Fruit fly (Drosophila melanogaster) whole organism, embryonic: ENCODE data around the gene ph-d.
A peak's percentile ranks its signal among the peaks of the same experiment; 100 is the strongest.

ENCODE experiments used
- CG1024 ChIP-seq: fragments of 200-800 bp; sonication (Bioruptor generic); IDR thresholded peaks from 2 replicates; pipeline ENCODE4 v1.3.6; 2022; ENCODE audit warnings: missing biosample characterization, missing genetic modification characterization
- CG10959 ChIP-seq: fragments of 200-800 bp; sonication (Bioruptor generic); IDR thresholded peaks from 2 replicates; pipeline ENCODE4 v1.3.6; 2022; ENCODE audit warnings: missing biosample characterization, missing genetic modification characterization
- CG12391 ChIP-seq: fragments of 200-800 bp; sonication (Bioruptor generic); optimal IDR thresholded peaks from 3 replicates; lab custom pipeline; 2018; ENCODE audit warnings: missing biosample characterization, mild to moderate bottlenecking, missing genetic modification characterization, moderate library complexity
- CG13894 ChIP-seq: fragments of 200-800 bp; sonication (Bioruptor generic); optimal IDR thresholded peaks from 3 replicates; lab custom pipeline; 2018; ENCODE audit warnings: missing biosample characterization, mild to moderate bottlenecking, missing genetic modification characterization, moderate library complexity
- CG14014 ChIP-seq: fragments of 200-800 bp; sonication (Bioruptor generic); IDR thresholded peaks from 2 replicates; pipeline ENCODE4 v1.3.6; 2022; ENCODE audit warnings: missing biosample characterization, missing genetic modification characterization
- CG15696 ChIP-seq: fragments of 200-800 bp; sonication (Bioruptor generic); optimal IDR thresholded peaks from 2 replicates; lab custom pipeline; 2019; ENCODE audit warnings: missing biosample characterization, mild to moderate bottlenecking, missing genetic modification characterization, moderate library complexity
- CG17802 ChIP-seq: fragments of 200-800 bp; sonication (Bioruptor generic); optimal IDR thresholded peaks from 2 replicates; lab custom pipeline; 2018; ENCODE audit warnings: missing biosample characterization, mild to moderate bottlenecking, missing genetic modification characterization, moderate library complexity
- CG17829 ChIP-seq: fragments of 200-800 bp; optimal IDR thresholded peaks from 2 replicates; lab custom pipeline; 2019; ENCODE audit warnings: missing biosample characterization, mild to moderate bottlenecking, missing genetic modification characterization, moderate library complexity
- CG30431 ChIP-seq: fragments of 200-800 bp; sonication (Bioruptor generic); optimal IDR thresholded peaks from 2 replicates; lab custom pipeline; 2017; ENCODE audit warnings: missing biosample characterization, missing genetic modification characterization
- CG31441 ChIP-seq: fragments of 200-800 bp; sonication (Bioruptor generic); IDR thresholded peaks from 2 replicates; pipeline ENCODE4 v1.3.6; 2022; ENCODE audit warnings: missing biosample characterization, missing genetic modification characterization
- CG3163 ChIP-seq: fragments of 200-800 bp; sonication (Bioruptor generic); optimal IDR thresholded peaks from 3 replicates; lab custom pipeline; 2016; ENCODE audit warnings: missing biosample characterization, missing genetic modification characterization
- CG34422 ChIP-seq: fragments of 200-800 bp; sonication (Bioruptor generic); IDR thresholded peaks from 3 replicates; pipeline ENCODE4 v1.3.6; 2022; ENCODE audit warnings: missing biosample characterization, missing genetic modification characterization
- CG4328 ChIP-seq: fragments of 200-800 bp; sonication (Bioruptor generic); optimal IDR thresholded peaks from 3 replicates; lab custom pipeline; 2017; ENCODE audit warnings: missing biosample characterization, missing genetic modification reagents, missing genetic modification characterization
- CG4854 ChIP-seq: fragments of 200-800 bp; sonication (Bioruptor generic); optimal IDR thresholded peaks from 2 replicates; lab custom pipeline; 2016; ENCODE audit warnings: missing biosample characterization, missing genetic modification characterization, inconsistent platforms
- CG5180 ChIP-seq: fragments of 200-800 bp; sonication (Bioruptor generic); optimal IDR thresholded peaks from 3 replicates; lab custom pipeline; 2017; ENCODE audit warnings: missing biosample characterization, missing genetic modification characterization, mild to moderate bottlenecking, moderate library complexity, missing genetic modification reagents
- CG6813 ChIP-seq: fragments of 200-800 bp; sonication (Bioruptor generic); optimal IDR thresholded peaks from 2 replicates; lab custom pipeline; 2017; ENCODE audit warnings: missing biosample characterization, missing genetic modification characterization, mild to moderate bottlenecking, moderate library complexity, missing genetic modification reagents
- CG7271 ChIP-seq: fragments of 200-800 bp; sonication (Bioruptor generic); optimal IDR thresholded peaks from 2 replicates; lab custom pipeline; 2018; ENCODE audit warnings: missing biosample characterization, mild to moderate bottlenecking, missing genetic modification characterization, moderate library complexity
- CG7372 ChIP-seq: fragments of 200-800 bp; sonication (Bioruptor generic); IDR thresholded peaks from 2 replicates; pipeline ENCODE4 v1.3.6; 2022; ENCODE audit warnings: missing biosample characterization, missing genetic modification characterization
- CG7786 ChIP-seq: fragments of 200-800 bp; sonication (Bioruptor generic); optimal IDR thresholded peaks from 2 replicates; lab custom pipeline; 2016; ENCODE audit warnings: missing biosample characterization, missing genetic modification characterization
- CG9817 ChIP-seq: fragments of 200-800 bp; sonication (Bioruptor generic); optimal IDR thresholded peaks from 2 replicates; lab custom pipeline; 2018; ENCODE audit warnings: missing biosample characterization, mild to moderate bottlenecking, missing genetic modification characterization, moderate library complexity
- CHES-1-like ChIP-seq: fragments of 200-800 bp; sonication (Bioruptor generic); optimal IDR thresholded peaks from 2 replicates; lab custom pipeline; 2016; ENCODE audit warnings: missing biosample characterization, missing genetic modification characterization
- CrebB ChIP-seq: fragments of 200-800 bp; sonication (Bioruptor generic); optimal IDR thresholded peaks from 3 replicates; lab custom pipeline; 2018; ENCODE audit warnings: missing biosample characterization, mild to moderate bottlenecking, missing genetic modification characterization
- Eip74EF ChIP-seq, 2 experiments: fragments of 200-800 bp in 1 of 2; fragments of >200 bp in 1 of 2; sonication (Bioruptor generic) in 1 of 2; optimal IDR thresholded peaks; 2 replicates each; lab custom pipeline; 2017 to 2019; ENCODE audit warnings: missing biosample characterization in 2 of 2, missing genetic modification characterization in 2 of 2, mild to moderate bottlenecking in 1 of 2, moderate library complexity in 1 of 2
- Elba2 ChIP-seq: fragments of 200-800 bp; sonication (Bioruptor generic); optimal IDR thresholded peaks from 3 replicates; lab custom pipeline; 2016; ENCODE audit warnings: missing biosample characterization, missing genetic modification characterization
- Ets65A ChIP-seq: fragments of 200-800 bp; sonication (Bioruptor generic); peaks from one replicate; lab custom pipeline; 2016; ENCODE audit warnings: missing biosample characterization, missing genetic modification characterization
- GATAe ChIP-seq: fragments of 200-800 bp; sonication (Bioruptor generic); conservative IDR thresholded peaks from 2 replicates; pipeline ENCODE4 v1.3.6; 2022; ENCODE audit warnings: missing biosample characterization, missing genetic modification characterization
- Hr78 ChIP-seq, 2 experiments: fragments of 200-800 bp in 1 of 2; fragments of >200 bp in 1 of 2; sonication (Bioruptor generic) in 1 of 2; optimal IDR thresholded peaks; 2 replicates each; lab custom pipeline; 2017 to 2019; ENCODE audit warnings: missing biosample characterization in 2 of 2, missing genetic modification characterization in 2 of 2, mild to moderate bottlenecking in 1 of 2, moderate library complexity in 1 of 2
- Kr ChIP-seq: fragments of 200-800 bp; sonication (Bioruptor generic); optimal IDR thresholded peaks from 2 replicates; lab custom pipeline; 2017; ENCODE audit warnings: missing biosample characterization, mild to moderate bottlenecking, missing genetic modification characterization
- MBD-R2 ChIP-seq: fragments of 200-800 bp; sonication (Bioruptor generic); IDR thresholded peaks from 2 replicates; pipeline ENCODE4 v1.3.6; 2022; ENCODE audit warnings: missing biosample characterization, missing genetic modification characterization
- Meics ChIP-seq: fragments of 200-800 bp; sonication (Bioruptor generic); optimal IDR thresholded peaks from 2 replicates; lab custom pipeline; 2017; ENCODE audit warnings: missing biosample characterization, mild to moderate bottlenecking, missing genetic modification characterization
- Nf-YA ChIP-seq: fragments of 200-800 bp; sonication (Bioruptor generic); IDR thresholded peaks from 2 replicates; pipeline ENCODE4 v1.3.6; 2022; ENCODE audit warnings: missing biosample characterization, missing genetic modification characterization
- PHDP ChIP-seq: fragments of 200-800 bp; sonication (Bioruptor generic); optimal IDR thresholded peaks from 3 replicates; lab custom pipeline; 2018; ENCODE audit warnings: missing biosample characterization, mild to moderate bottlenecking, missing genetic modification characterization, moderate library complexity
- Stat92E ChIP-seq, 3 experiments: fragments of >200 bp in 2 of 3; fragments of 200-800 bp in 1 of 3; sonication (Bioruptor generic) in 1 of 3; optimal IDR thresholded peaks; 2 replicates each; lab custom pipeline; 2017 to 2019; ENCODE audit warnings: missing biosample characterization in 3 of 3, missing genetic modification characterization in 3 of 3, mild to moderate bottlenecking in 1 of 3, moderate library complexity in 1 of 3
- abd-A ChIP-seq: fragments of 200-800 bp; sonication (Bioruptor generic); optimal IDR thresholded peaks from 3 replicates; lab custom pipeline; 2019; ENCODE audit warnings: missing biosample characterization, mild to moderate bottlenecking, missing genetic modification characterization, moderate library complexity
- ac ChIP-seq: fragments of 200-800 bp; sonication (Bioruptor generic); optimal IDR thresholded peaks from 3 replicates; lab custom pipeline; 2017; ENCODE audit warnings: missing biosample characterization, mild to moderate bottlenecking, missing genetic modification characterization
- cad ChIP-seq: fragments of >200 bp; optimal IDR thresholded peaks from 2 replicates; lab custom pipeline; 2017; ENCODE audit warnings: missing biosample characterization, missing genetic modification characterization
- dati ChIP-seq: fragments of 200-800 bp; sonication (Bioruptor generic); IDR thresholded peaks from 2 replicates; pipeline ENCODE4 v1.3.6; 2022; ENCODE audit warnings: missing biosample characterization, missing genetic modification characterization
- ems ChIP-seq: fragments of 200-800 bp; sonication (Bioruptor generic); optimal IDR thresholded peaks from 3 replicates; lab custom pipeline; 2016; ENCODE audit warnings: missing biosample characterization, missing genetic modification characterization
- fru ChIP-seq: fragments of >200 bp; optimal IDR thresholded peaks from 2 replicates; lab custom pipeline; 2017
- hbn ChIP-seq: fragments of 200-800 bp; sonication (Bioruptor generic); IDR thresholded peaks from 2 replicates; pipeline ENCODE4 v1.3.6; 2022; ENCODE audit warnings: missing biosample characterization, missing genetic modification characterization; ENCODE audit not compliant: partially characterized antibody
- insv ChIP-seq, 2 experiments: fragments of 200-800 bp; sonication (Bioruptor generic); optimal IDR thresholded peaks; 3 replicates each; lab custom pipeline; 2016 to 2018; ENCODE audit warnings: missing biosample characterization in 2 of 2, missing genetic modification characterization in 2 of 2
- kay ChIP-seq: fragments of 200-800 bp; sonication (Bioruptor generic); optimal IDR thresholded peaks from 2 replicates; lab custom pipeline; 2016; ENCODE audit warnings: missing biosample characterization, missing genetic modification characterization
- ken ChIP-seq: fragments of 200-800 bp; sonication (Bioruptor generic); IDR thresholded peaks from 3 replicates; pipeline ENCODE4 v1.3.6; 2022; ENCODE audit warnings: missing biosample characterization, missing genetic modification characterization
- kni ChIP-seq: fragments of 200-800 bp; sonication (Bioruptor generic); optimal IDR thresholded peaks from 3 replicates; lab custom pipeline; 2017; ENCODE audit warnings: mild to moderate bottlenecking, missing biosample characterization, missing genetic modification reagents, missing genetic modification characterization
- lilli ChIP-seq: fragments of 200-800 bp; sonication (Bioruptor generic); optimal IDR thresholded peaks from 3 replicates; lab custom pipeline; 2016; ENCODE audit warnings: missing biosample characterization, missing genetic modification characterization
- lmd ChIP-seq: fragments of 200-800 bp; sonication (Bioruptor generic); IDR thresholded peaks from 2 replicates; pipeline ENCODE4 v1.3.6; 2022; ENCODE audit warnings: missing biosample characterization, missing genetic modification characterization
- org-1 ChIP-seq: fragments of 200-800 bp; sonication (Bioruptor generic); optimal IDR thresholded peaks from 2 replicates; lab custom pipeline; 2017; ENCODE audit warnings: missing biosample characterization, missing genetic modification characterization
- pum ChIP-seq: fragments of 200-800 bp; sonication (Bioruptor generic); optimal IDR thresholded peaks from 2 replicates; lab custom pipeline; 2016; ENCODE audit warnings: missing biosample characterization, missing genetic modification characterization
- repo ChIP-seq: fragments of 200-800 bp; sonication (Bioruptor generic); optimal IDR thresholded peaks from 2 replicates; lab custom pipeline; 2016; ENCODE audit warnings: missing biosample characterization, missing genetic modification characterization
- trem ChIP-seq: fragments of 200-800 bp; optimal IDR thresholded peaks from 3 replicates; lab custom pipeline; 2019; ENCODE audit warnings: missing biosample characterization, mild to moderate bottlenecking, missing genetic modification characterization, moderate library complexity
- tup ChIP-seq: fragments of 200-800 bp; sonication (Bioruptor generic); optimal IDR thresholded peaks from 2 replicates; lab custom pipeline; 2016; ENCODE audit warnings: missing biosample characterization, mild to moderate bottlenecking, missing genetic modification characterization, moderate library complexity

ph-d gene

DNA sequence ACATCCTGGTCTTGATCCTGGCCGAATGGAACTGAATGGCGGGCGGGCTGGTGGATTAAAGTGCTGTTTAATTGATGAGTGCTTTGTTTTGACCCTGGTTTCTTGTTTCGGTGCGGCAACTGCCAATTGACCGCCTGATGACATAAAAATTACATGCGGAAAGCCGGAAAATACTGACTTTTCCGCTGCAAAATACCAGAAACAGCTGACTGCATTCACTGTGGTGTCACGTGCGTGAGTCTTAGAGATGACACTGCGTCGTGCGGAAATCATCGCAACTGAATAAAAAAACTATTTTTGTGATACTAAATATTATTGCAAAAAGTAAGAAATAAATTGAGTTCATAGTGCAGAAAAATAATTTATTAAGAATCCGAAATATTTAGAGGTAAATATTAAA lies 26.4 kb upstream of the ph-d start, which contains the start of gene bcn92 (continued):
- no peak for TF ChIP-seq fru (lab: Kevin White, UChicago)
- TF ChIP-seq trem, result peak; percentile 32
- no peak for TF ChIP-seq Stat92E (GFP tag; optimal IDR thresholded peaks at IDR 0.05; lab: Kevin White, UChicago)
- no peak for TF ChIP-seq org-1 (GFP tag; lab: Kevin White, UChicago)
- TF ChIP-seq CG15696, result no peak
- TF ChIP-seq CG31441, result no peak
- TF ChIP-seq kni, result no peak
- peak in 1 of 2 experiments; percentile 84 for TF ChIP-seq insv (GFP tag; optimal IDR thresholded peaks at IDR 0.05; lab: Kevin White, UChicago)
- TF ChIP-seq Eip74EF (GFP tag; optimal IDR thresholded peaks at IDR 0.05; lab: Kevin White, UChicago), result no peak
- TF ChIP-seq tup (GFP tag; lab: Kevin White, UChicago), result peak; percentile 3
- 0 out of 3 replicates have a peak, but pooled peaks have one; percentile 39 for TF ChIP-seq CG34422 (GFP tag; lab: Robert Waterston, UW)
- peak; percentile 96 for TF ChIP-seq hbn (GFP tag; lab: Robert Waterston, UW)
- TF ChIP-seq Elba2 (GFP tag; lab: Kevin White, UChicago), result peak; percentile 92
- no peak for TF ChIP-seq Nf-YA (GFP tag; lab: Robert Waterston, UW)
- TF ChIP-seq pum, result peak; percentile 32
- no peak for TF ChIP-seq CG6813 (GFP tag; lab: Kevin White, UChicago)
- no peak for TF ChIP-seq CG17802
- no peak for TF ChIP-seq Kr (GFP tag; lab: Kevin White, UChicago)
- peak; percentile 37 for TF ChIP-seq Meics (GFP tag; lab: Kevin White, UChicago)
- TF ChIP-seq CHES-1-like (GFP tag; lab: Kevin White, UChicago), result peak; percentile 29
- TF ChIP-seq cad, result no peak
- TF ChIP-seq CG3163 (GFP tag; lab: Kevin White, UChicago), result no peak
- 0 out of 2 replicates have a peak, but pooled peaks have one; percentile 11 for TF ChIP-seq CG1024 (GFP tag; lab: Robert Waterston, UW)
- TF ChIP-seq Ets65A (GFP tag; lab: Kevin White, UChicago), result peak; percentile 64
- TF ChIP-seq CG4328 (GFP tag; lab: Kevin White, UChicago), result no peak
- TF ChIP-seq ac (GFP tag; lab: Kevin White, UChicago), result no peak
- no peak for TF ChIP-seq CG4854
- TF ChIP-seq kay, result no peak
- TF ChIP-seq repo, result no peak
- TF ChIP-seq MBD-R2 (GFP tag; lab: Robert Waterston, UW), result peak; percentile 91
- TF ChIP-seq GATAe, result no peak
- no peak for TF ChIP-seq CG13894 (tag; lab: Kevin White, UChicago)
- TF ChIP-seq CG17829, result peak; percentile 61
- no peak for TF ChIP-seq CG7271 (tag; lab: Kevin White, UChicago)
- TF ChIP-seq CG30431 (GFP tag; lab: Kevin White, UChicago), result no peak
- no peak for TF ChIP-seq abd-A (tag; lab: Kevin White, UChicago)
- no peak for TF ChIP-seq ems
- no peak for TF ChIP-seq CG5180
- TF ChIP-seq lilli (GFP tag; lab: Kevin White, UChicago), result peak; percentile 57
- TF ChIP-seq CG9817 (tag; lab: Kevin White, UChicago), result peak; percentile 5
- TF ChIP-seq CG7372 (GFP tag; lab: Robert Waterston, UW), result no peak
- no peak for TF ChIP-seq CG10959 (GFP tag; lab: Robert Waterston, UW)
- peak in 1 of 2 experiments; percentile 12 for TF ChIP-seq Hr78 (GFP tag; optimal IDR thresholded peaks at IDR 0.05; lab: Kevin White, UChicago)
- no peak; the same call in 1 of the 2 replicates for TF ChIP-seq lmd (GFP tag; lab: Robert Waterston, UW)
- TF ChIP-seq dati (GFP tag; lab: Robert Waterston, UW), result no peak
- peak; percentile 34 for TF ChIP-seq PHDP (tag; lab: Kevin White, UChicago)
- no peak for TF ChIP-seq CrebB
- peak; percentile 64 for TF ChIP-seq CG12391 (tag; lab: Kevin White, UChicago)
- no peak for TF ChIP-seq ken (GFP tag; lab: Robert Waterston, UW)
- peak; percentile 60; the same call in 1 of the 2 replicates for TF ChIP-seq CG14014 (GFP tag; lab: Robert Waterston, UW)
- peak; percentile 33 for TF ChIP-seq CG7786 (GFP tag; lab: Kevin White, UChicago)
